Worm (Caenorhabditis elegans) whole organism, L1 larva: ENCODE measurements around the gene C14E2.3.

Experiments used
- C04F5.9 ChIP-seq: sonication (generic microtip); optimal IDR thresholded peaks from 2 replicates; lab custom pipeline; 2016; ENCODE audit warnings: missing genetic modification characterization, missing compliant biosample characterization
- C34B4.2 ChIP-seq: sonication (generic microtip); optimal IDR thresholded peaks from 2 replicates; lab custom pipeline; 2017; ENCODE audit warnings: mild to moderate bottlenecking, missing genetic modification characterization, missing compliant biosample characterization
- Y116A8C.19 ChIP-seq: sonication (generic microtip); optimal IDR thresholded peaks from 2 replicates; lab custom pipeline; 2016; ENCODE audit warnings: missing compliant biosample characterization, missing genetic modification characterization, borderline replicate concordance
- aha-1 ChIP-seq: fragments of 150-350 bp; optimal IDR thresholded peaks from 2 replicates; lab custom pipeline; 2014; ENCODE audit warnings: missing biosample characterization, missing genetic modification characterization
- aly-2 ChIP-seq: fragments of 150-350 bp; optimal IDR thresholded peaks from 2 replicates; lab custom pipeline; 2014; ENCODE audit warnings: missing biosample characterization, missing genetic modification characterization
- ama-1 ChIP-seq: fragments of 150-350 bp; optimal IDR thresholded peaks from 2 replicates; lab custom pipeline; 2014
- blmp-1 ChIP-seq: fragments of 150-350 bp; optimal IDR thresholded peaks from 2 replicates; lab custom pipeline; 2014; ENCODE audit warnings: missing biosample characterization, missing genetic modification characterization
- ceh-63 ChIP-seq: fragments of 200-800 bp; sonication (Bioruptor generic); optimal IDR thresholded peaks from 2 replicates; lab custom pipeline; 2018; ENCODE audit warnings: mild to moderate bottlenecking, missing genetic modification characterization, missing compliant biosample characterization
- ceh-88 ChIP-seq: fragments of 200-800 bp; sonication (Bioruptor generic); IDR thresholded peaks from 2 replicates; pipeline ENCODE4 v1.3.6; 2022; ENCODE audit warnings: missing genetic modification characterization, missing compliant biosample characterization
- ceh-90 ChIP-seq: sonication (generic microtip); optimal IDR thresholded peaks from 2 replicates; lab custom pipeline; 2016; ENCODE audit warnings: missing genetic modification characterization, missing compliant biosample characterization
- ces-1 ChIP-seq: fragments of 150-350 bp; optimal IDR thresholded peaks from 2 replicates; lab custom pipeline; 2014; ENCODE audit warnings: missing biosample characterization, missing genetic modification reagents, missing genetic modification characterization
- dpl-1 ChIP-seq, 3 experiments: fragments of 150-350 bp in 2 of 3; sonication (generic microtip) in 1 of 3; optimal IDR thresholded peaks; 2 replicates each; lab custom pipeline; 2014 to 2017; ENCODE audit warnings: missing biosample characterization in 3 of 3, missing genetic modification characterization in 3 of 3, missing genetic modification reagents in 3 of 3
- efl-3 ChIP-seq: fragments of 200-800 bp; sonication (Bioruptor generic); optimal IDR thresholded peaks from 2 replicates; lab custom pipeline; 2018; ENCODE audit warnings: mild to moderate bottlenecking, missing genetic modification characterization, missing compliant biosample characterization
- egl-13 ChIP-seq: sonication (generic microtip); optimal IDR thresholded peaks from 2 replicates; lab custom pipeline; 2016; ENCODE audit warnings: missing genotype, missing genetic modification reagents, missing genetic modification characterization, missing compliant biosample characterization
- egl-27 ChIP-seq, 2 experiments: fragments of 150-350 bp in 1 of 2; sonication (generic microtip); optimal IDR thresholded peaks; 3 replicates each; lab custom pipeline; 2017 to 2018; ENCODE audit warnings: missing biosample characterization in 2 of 2, missing genetic modification characterization in 2 of 2, missing genetic modification reagents in 2 of 2
- elt-2 ChIP-seq: sonication (generic microtip); optimal IDR thresholded peaks from 2 replicates; lab custom pipeline; 2016; ENCODE audit warnings: missing genetic modification characterization, mild to moderate bottlenecking, inconsistent platforms, missing compliant biosample characterization, missing genetic modification reagents
- fkh-4 ChIP-seq: sonication (generic microtip); optimal IDR thresholded peaks from 2 replicates; lab custom pipeline; 2016; ENCODE audit warnings: missing compliant biosample characterization, missing genetic modification characterization, borderline replicate concordance
- fkh-8 ChIP-seq: sonication (generic microtip); optimal IDR thresholded peaks from 2 replicates; lab custom pipeline; 2016; ENCODE audit warnings: mild to moderate bottlenecking, missing genetic modification characterization, missing compliant biosample characterization
- fos-1 ChIP-seq: fragments of 150-350 bp; optimal IDR thresholded peaks from 2 replicates; lab custom pipeline; 2014; ENCODE audit warnings: missing biosample characterization, missing genetic modification characterization
- grh-1 ChIP-seq: fragments of 200-800 bp; sonication (Bioruptor generic); IDR thresholded peaks from 2 replicates; pipeline ENCODE4 v1.3.6; 2022; ENCODE audit warnings: missing genetic modification reagents, missing genetic modification characterization, missing compliant biosample characterization
- hlh-17 ChIP-seq: fragments of 200-800 bp; sonication (Bioruptor generic); optimal IDR thresholded peaks from 2 replicates; lab custom pipeline; 2018; ENCODE audit warnings: missing genetic modification characterization, mild to moderate bottlenecking, missing compliant biosample characterization, moderate library complexity, borderline replicate concordance
- hlh-4 ChIP-seq: sonication (generic microtip); optimal IDR thresholded peaks from 2 replicates; lab custom pipeline; 2016; ENCODE audit warnings: mild to moderate bottlenecking, missing genetic modification characterization, missing compliant biosample characterization
- hpl-2 ChIP-seq: fragments of 150-350 bp; optimal IDR thresholded peaks from 2 replicates; lab custom pipeline; 2014; ENCODE audit warnings: missing biosample characterization, missing genetic modification reagents, missing genetic modification characterization
- irx-1 ChIP-seq: sonication (generic microtip); optimal IDR thresholded peaks from 2 replicates; lab custom pipeline; 2016; ENCODE audit warnings: missing genetic modification characterization, missing compliant biosample characterization
- isw-1 ChIP-seq: fragments of 200-800 bp; sonication (Bioruptor generic); IDR thresholded peaks from 2 replicates; pipeline ENCODE4 v1.3.6; 2022; ENCODE audit warnings: missing genetic modification characterization, missing compliant biosample characterization
- jun-1 ChIP-seq: fragments of 150-350 bp; optimal IDR thresholded peaks from 2 replicates; lab custom pipeline; 2014; ENCODE audit warnings: missing biosample characterization, missing genetic modification reagents, missing genetic modification characterization
- lin-13 ChIP-seq: fragments of 150-350 bp; optimal IDR thresholded peaks from 2 replicates; lab custom pipeline; 2014; ENCODE audit warnings: missing biosample characterization, missing genetic modification reagents, missing genetic modification characterization
- lin-14 ChIP-seq: fragments of 200-800 bp; sonication (Bioruptor generic); optimal IDR thresholded peaks from 2 replicates; lab custom pipeline; 2018; ENCODE audit warnings: mild to moderate bottlenecking, missing genetic modification characterization, moderate library complexity, missing compliant biosample characterization
- lin-15B ChIP-seq: fragments of 150-350 bp; sonication (generic microtip); optimal IDR thresholded peaks from 3 replicates; lab custom pipeline; 2014; ENCODE audit warnings: missing biosample characterization, missing genetic modification characterization
- lin-39 ChIP-seq: fragments of 150-350 bp; optimal IDR thresholded peaks from 2 replicates; lab custom pipeline; 2014; ENCODE audit warnings: missing biosample characterization, missing genetic modification reagents, missing genetic modification characterization
- lir-3 ChIP-seq: sonication (generic microtip); optimal IDR thresholded peaks from 2 replicates; lab custom pipeline; 2016; ENCODE audit warnings: mild to moderate bottlenecking, missing genetic modification characterization, moderate library complexity, missing compliant biosample characterization; ENCODE audit not compliant: poor library complexity
- mdl-1 ChIP-seq, 2 experiments: fragments of 150-350 bp; optimal IDR thresholded peaks; 2 replicates each; lab custom pipeline; 2014 to 2017; ENCODE audit warnings: missing biosample characterization in 2 of 2, missing genetic modification characterization in 2 of 2, inconsistent platforms in 1 of 2
- mef-2 ChIP-seq: fragments of 150-350 bp; optimal IDR thresholded peaks from 2 replicates; lab custom pipeline; 2014; ENCODE audit warnings: missing biosample characterization, missing genetic modification characterization
- nhr-11 ChIP-seq: fragments of 150-350 bp; optimal IDR thresholded peaks from 2 replicates; lab custom pipeline; 2014; ENCODE audit warnings: missing biosample characterization, missing genetic modification characterization
- nhr-12 ChIP-seq: sonication (generic microtip); optimal IDR thresholded peaks from 2 replicates; lab custom pipeline; 2017; ENCODE audit warnings: missing biosample characterization, missing genetic modification characterization
- nhr-237 ChIP-seq: fragments of 150-350 bp; optimal IDR thresholded peaks from 2 replicates; lab custom pipeline; 2014; ENCODE audit warnings: missing biosample characterization, missing genetic modification characterization
- nhr-28 ChIP-seq: fragments of 150-350 bp; optimal IDR thresholded peaks from 2 replicates; lab custom pipeline; 2014; ENCODE audit warnings: missing biosample characterization, missing genetic modification characterization
- nhr-77 ChIP-seq: fragments of 150-350 bp; optimal IDR thresholded peaks from 2 replicates; lab custom pipeline; 2014; ENCODE audit warnings: missing biosample characterization, missing genetic modification characterization
- nhr-85 ChIP-seq: sonication (generic microtip); peaks from one replicate; lab custom pipeline; 2016; ENCODE audit warnings: missing genetic modification characterization, inconsistent platforms, missing compliant biosample characterization
- nhr-90 ChIP-seq: sonication (generic microtip); optimal IDR thresholded peaks from 2 replicates; lab custom pipeline; 2016; ENCODE audit warnings: mild to moderate bottlenecking, missing genetic modification characterization, missing compliant biosample characterization; ENCODE audit not compliant: poor library complexity
- pax-3 ChIP-seq: fragments of 200-800 bp; sonication (Bioruptor generic); optimal IDR thresholded peaks from 2 replicates; lab custom pipeline; 2018; ENCODE audit warnings: mild to moderate bottlenecking, missing genetic modification characterization, moderate library complexity, missing compliant biosample characterization
- pqm-1 ChIP-seq: sonication (generic microtip); optimal IDR thresholded peaks from 3 replicates; lab custom pipeline; 2017; ENCODE audit warnings: missing biosample characterization, missing genetic modification characterization
- skn-1 ChIP-seq: fragments of 150-350 bp; optimal IDR thresholded peaks from 2 replicates; lab custom pipeline; 2014; ENCODE audit warnings: missing biosample characterization, missing genetic modification characterization
- snpc-4 ChIP-seq: fragments of 150-350 bp; optimal IDR thresholded peaks from 2 replicates; lab custom pipeline; 2014; ENCODE audit warnings: missing biosample characterization, missing genetic modification characterization
- sox-4 ChIP-seq: sonication (generic microtip); optimal IDR thresholded peaks from 2 replicates; lab custom pipeline; 2016; ENCODE audit warnings: missing genetic modification characterization, missing compliant biosample characterization
- sptf-1 ChIP-seq: fragments of 150-350 bp; optimal IDR thresholded peaks from 2 replicates; lab custom pipeline; 2014; ENCODE audit warnings: missing biosample characterization, missing genetic modification characterization
- sup-37 ChIP-seq: fragments of 200-800 bp; sonication (Bioruptor generic); optimal IDR thresholded peaks from 2 replicates; lab custom pipeline; 2018; ENCODE audit warnings: mild to moderate bottlenecking, missing genetic modification characterization, missing compliant biosample characterization
- swsn-7 ChIP-seq: sonication (generic microtip); optimal IDR thresholded peaks from 2 replicates; lab custom pipeline; 2016; ENCODE audit warnings: missing genetic modification characterization, missing compliant biosample characterization
- tbx-2 ChIP-seq: sonication (generic microtip); optimal IDR thresholded peaks from 2 replicates; lab custom pipeline; 2016; ENCODE audit warnings: missing genetic modification characterization, missing compliant biosample characterization
- unc-86 ChIP-seq: sonication (generic microtip); optimal IDR thresholded peaks from 2 replicates; lab custom pipeline; 2016; ENCODE audit warnings: missing genetic modification characterization, missing compliant biosample characterization
- unc-98 ChIP-seq: fragments of 200-800 bp; sonication (Bioruptor generic); IDR thresholded peaks from 2 replicates; pipeline ENCODE4 v1.3.6; 2022; ENCODE audit warnings: missing genetic modification characterization, missing compliant biosample characterization
- vab-15 ChIP-seq: sonication (generic microtip); optimal IDR thresholded peaks from 2 replicates; lab custom pipeline; 2017; ENCODE audit warnings: missing genotype, mild to moderate bottlenecking, missing genetic modification characterization, missing compliant biosample characterization
- xbp-1 ChIP-seq: sonication (generic microtip); optimal IDR thresholded peaks from 2 replicates; lab custom pipeline; 2016; ENCODE audit warnings: missing genetic modification characterization, missing compliant biosample characterization
- zip-4 ChIP-seq: fragments of 200-800 bp; sonication (Bioruptor generic); optimal IDR thresholded peaks from 2 replicates; lab custom pipeline; 2018; ENCODE audit warnings: mild to moderate bottlenecking, missing genetic modification characterization, moderate library complexity, missing compliant biosample characterization
- ztf-4 ChIP-seq: fragments of 150-350 bp; optimal IDR thresholded peaks from 2 replicates; lab custom pipeline; 2014; ENCODE audit warnings: missing biosample characterization, missing genetic modification characterization

The C14E2.3 gene

DNA sequence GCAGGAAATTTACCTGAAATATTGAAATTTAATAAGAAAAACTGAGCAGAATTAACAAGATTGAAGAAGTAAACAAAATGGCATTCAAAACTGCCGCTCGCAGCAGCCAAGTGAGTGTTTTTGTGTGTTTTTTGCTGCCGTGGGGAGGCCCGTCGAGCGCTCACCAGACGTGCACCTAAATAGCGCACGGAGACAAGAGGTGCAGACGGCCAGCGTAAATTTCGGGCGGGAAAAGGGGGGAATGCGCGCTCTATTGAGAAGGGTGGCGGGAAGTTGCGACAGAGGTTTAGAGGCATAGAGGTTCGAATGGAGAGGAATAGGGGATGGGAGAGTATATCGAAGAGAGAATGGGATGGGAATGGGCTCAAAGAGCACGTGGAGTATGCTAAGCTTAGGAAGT, 44.8 kb upstream of the C14E2.3 start, which contains the start of gene ceh-39:
Gene ceh-39 (minus strand): TSS at position 13 of the 400 bp plus-strand sequence.
- TF ChIP-seq efl-3 (GFP tag; lab: Kevin White, UChicago) (no peak), xbp-1 (tag; lab: Kevin White, UChicago) (peak; percentile 59), lir-3 (tag; lab: Kevin White, UChicago) (peak; percentile 15), nhr-28 (no peak), C34B4.2 (tag; lab: Kevin White, UChicago) (no peak), hlh-4 (tag; lab: Kevin White, UChicago) (no peak), jun-1 (tag; lab: Kevin White, UChicago) (no peak), nhr-237 (tag; lab: Kevin White, UChicago) (no peak), ces-1 (GFP tag; lab: Kevin White, UChicago) (no peak), grh-1 (GFP tag; lab: Robert Waterston, UW) (no peak), isw-1 (GFP tag; lab: Robert Waterston, UW) (peak; percentile 55), ama-1 (lab: Kevin White, UChicago) (no peak), dpl-1 (GFP tag; optimal IDR thresholded peaks at IDR 0.05; lab: Kevin White, UChicago) (peak; percentile 63 to 85 (median 63)), mef-2 (tag; lab: Kevin White, UChicago) (no peak), elt-2 (tag; lab: Kevin White, UChicago) (no peak), fos-1 (tag; lab: Kevin White, UChicago) (no peak), skn-1 (tag; lab: Kevin White, UChicago) (peak; percentile 84), unc-98 (GFP tag; lab: Robert Waterston, UW) (no peak), aha-1 (tag; lab: Kevin White, UChicago) (no peak), Y116A8C.19 (tag; lab: Kevin White, UChicago) (no peak), tbx-2 (tag; lab: Kevin White, UChicago) (peak; percentile 72), snpc-4 (tag; lab: Kevin White, UChicago) (no peak), sup-37 (GFP tag; lab: Kevin White, UChicago) (no peak), lin-13 (GFP tag; lab: Kevin White, UChicago) (peak; percentile 20), nhr-90 (tag; lab: Kevin White, UChicago) (peak; percentile 25), mdl-1 (tag; optimal IDR thresholded peaks at IDR 0.05; lab: Kevin White, UChicago) (peak in 1 of 2 experiments; percentile 67), ztf-4 (no peak), egl-27 (tag; optimal IDR thresholded peaks at IDR 0.05; lab: Kevin White, UChicago) (no peak), hlh-17 (no peak), unc-86 (tag; lab: Kevin White, UChicago) (peak; percentile 51), ceh-63 (GFP tag; lab: Kevin White, UChicago) (no peak), fkh-8 (tag; lab: Kevin White, UChicago) (peak; percentile 80), ceh-90 (tag; lab: Kevin White, UChicago) (no peak), sptf-1 (tag; lab: Kevin White, UChicago) (no peak), lin-14 (peak; percentile 86), lin-39 (tag; lab: Kevin White, UChicago) (no peak), pax-3 (tag; lab: Kevin White, UChicago) (no peak), egl-13 (peak; percentile 20), aly-2 (tag; lab: Kevin White, UChicago) (no peak), zip-4 (no peak), nhr-85 (no peak), lin-15B (tag; lab: Kevin White, UChicago) (peak; percentile 74), vab-15 (no peak), sox-4 (no peak), hpl-2 (no peak), ceh-88 (GFP tag; lab: Robert Waterston, UW) (no peak), irx-1 (tag; lab: Kevin White, UChicago) (no peak), pqm-1 (tag; lab: Kevin White, UChicago) (no peak), C04F5.9 (tag; lab: Kevin White, UChicago) (no peak), blmp-1 (tag; lab: Kevin White, UChicago) (no peak), nhr-77 (tag; lab: Kevin White, UChicago) (peak; percentile 31), nhr-12 (tag; lab: Kevin White, UChicago) (no peak), fkh-4 (tag; lab: Kevin White, UChicago) (no peak), nhr-11 (tag; lab: Kevin White, UChicago) (no peak), swsn-7 (tag; lab: Kevin White, UChicago) (peak; percentile 62)
